Fruit fly (Drosophila melanogaster) Kc167 (cell line): ENCODE measurements around the gene CG9986.

ENCODE experiments used
- Myc ChIP-seq: fragments of >200 bp; optimal IDR thresholded peaks from 2 replicates; lab custom pipeline; 2017; ENCODE audit warnings: missing external identifiers
- Sin3A ChIP-seq: fragments of >200 bp; optimal IDR thresholded peaks from 2 replicates; lab custom pipeline; 2018; ENCODE audit warnings: missing external identifiers
- h ChIP-seq: fragments of >200 bp; optimal IDR thresholded peaks from 3 replicates; lab custom pipeline; 2018; ENCODE audit warnings: missing external identifiers
- insv ChIP-seq: fragments of >200 bp; optimal IDR thresholded peaks from 3 replicates; lab custom pipeline; 2018; ENCODE audit warnings: missing external identifiers
- psq ChIP-seq: fragments of >200 bp; optimal IDR thresholded peaks from 2 replicates; lab custom pipeline; 2017; ENCODE audit warnings: missing external identifiers
- ttk ChIP-seq: sonication (Bioruptor generic); optimal IDR thresholded peaks from 2 replicates; lab custom pipeline; 2017; ENCODE audit warnings: missing external identifiers

The CG9986 gene

DNA sequence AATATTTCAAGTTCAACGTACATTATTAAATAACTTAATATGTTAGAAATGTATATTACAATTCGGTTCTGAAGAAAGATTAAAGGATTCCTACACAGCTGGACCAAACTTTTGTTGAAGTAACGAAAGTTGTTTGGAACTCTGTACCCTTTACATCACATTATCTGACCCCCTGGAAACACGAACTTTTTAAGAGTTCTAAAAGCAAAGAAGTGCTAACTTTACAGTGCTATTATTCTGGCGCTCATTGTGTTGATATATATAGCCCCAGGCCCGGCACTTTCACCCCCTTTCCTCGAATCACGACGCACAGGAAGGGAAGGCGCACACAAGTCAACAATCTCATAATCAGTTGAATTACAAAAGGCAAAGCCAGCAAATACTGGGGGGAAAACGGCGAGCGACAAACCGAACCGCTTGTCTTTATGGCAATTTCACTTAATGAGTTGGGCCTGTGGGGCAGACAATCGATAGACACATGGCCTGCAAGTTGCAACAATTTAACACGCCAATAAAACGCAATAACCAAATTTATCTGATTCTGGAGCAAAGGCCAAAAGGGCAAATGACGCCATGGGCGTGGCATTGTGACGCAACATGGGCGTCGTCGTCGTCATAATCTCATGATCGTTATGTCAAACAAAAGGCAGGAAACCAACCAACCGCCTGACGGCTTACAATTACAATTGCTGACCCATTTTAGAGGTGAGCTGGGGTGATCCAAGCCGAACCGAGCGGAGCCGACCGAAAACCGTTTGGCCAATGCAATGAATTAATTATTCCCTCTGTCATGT is 23.5 kb downstream of the CG9986 start:
- no peak for TF ChIP-seq Myc (lab: Kevin White, UChicago)
- TF ChIP-seq h = no peak
- no peak for TF ChIP-seq ttk (lab: Kevin White, UChicago)
- TF ChIP-seq Sin3A (lab: Kevin White, UChicago) = no peak
- no peak for TF ChIP-seq insv
- no peak for TF ChIP-seq psq (lab: Kevin White, UChicago)

DNA sequence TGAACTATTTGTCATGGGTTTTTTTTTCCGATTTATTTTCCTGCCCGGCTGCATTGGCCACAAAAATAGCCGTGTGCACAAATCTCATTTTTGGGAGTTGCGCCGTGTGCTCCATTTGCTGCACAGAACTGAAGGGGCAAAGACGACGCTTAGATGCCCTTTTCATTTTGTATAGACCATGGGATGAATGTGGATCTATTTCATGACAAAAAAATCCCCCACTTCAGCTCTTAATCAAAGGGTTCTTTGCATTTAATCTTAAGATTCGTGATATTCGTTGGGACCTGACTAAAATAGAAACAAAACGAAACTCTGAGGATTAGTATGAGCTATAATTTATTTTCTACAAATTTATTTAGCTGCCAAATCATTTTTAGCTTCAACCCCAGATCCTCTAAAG is 24.2 kb downstream of the CG9986 start:
- no peak for TF ChIP-seq h
- no peak for TF ChIP-seq Sin3A (lab: Kevin White, UChicago)
- no peak for TF ChIP-seq psq (lab: Kevin White, UChicago)
- TF ChIP-seq Myc (lab: Kevin White, UChicago) = no peak
- no peak for TF ChIP-seq insv
- no peak for TF ChIP-seq ttk (lab: Kevin White, UChicago)

DNA sequence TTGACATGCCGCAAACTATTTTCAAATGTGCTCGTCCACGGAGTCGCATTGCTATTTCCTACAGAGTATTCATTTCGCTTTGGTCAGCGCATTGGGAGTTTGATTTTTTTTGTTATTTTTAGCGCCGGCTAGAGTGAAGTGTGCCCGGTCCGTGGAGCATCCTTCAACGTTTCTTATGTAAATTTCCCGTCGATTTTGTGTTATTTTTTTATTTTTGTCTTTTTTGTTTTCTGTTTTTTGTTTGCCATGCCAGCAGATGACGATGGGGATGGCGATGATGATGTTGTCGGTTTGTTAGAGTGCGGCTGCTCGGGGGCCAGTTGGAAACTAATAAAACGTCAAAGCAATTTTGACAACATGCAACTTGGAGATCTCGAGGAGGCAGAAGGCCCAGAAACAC is 25.0 kb downstream of the CG9986 start:
- TF ChIP-seq insv = no peak
- no peak for TF ChIP-seq Sin3A (lab: Kevin White, UChicago)
- no peak for TF ChIP-seq Myc (lab: Kevin White, UChicago)
- TF ChIP-seq psq (lab: Kevin White, UChicago) = no peak
- no peak for TF ChIP-seq h
- no peak for TF ChIP-seq ttk (lab: Kevin White, UChicago)

DNA sequence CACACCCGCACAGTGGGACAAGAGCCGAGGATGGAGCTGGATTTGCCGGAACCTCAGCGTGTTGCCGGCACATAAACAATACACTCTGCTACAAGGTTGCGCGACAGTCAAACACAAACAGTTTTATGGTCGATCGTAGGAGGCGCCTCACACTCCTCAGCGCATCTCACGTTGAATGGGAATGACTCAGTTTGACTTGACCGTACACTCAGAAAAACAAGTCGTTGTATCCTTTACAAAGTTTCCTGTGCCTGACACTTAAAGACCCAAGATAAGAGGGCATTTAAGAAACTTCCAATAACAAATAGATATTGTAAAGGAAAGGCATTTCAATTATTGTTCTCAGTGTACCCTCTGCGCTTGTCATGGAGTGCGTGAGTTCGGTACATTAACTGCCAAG is 25.9 kb downstream of the CG9986 start:
- TF ChIP-seq Sin3A (lab: Kevin White, UChicago) (no peak), psq (lab: Kevin White, UChicago) (no peak), Myc (lab: Kevin White, UChicago) (no peak), h (no peak), ttk (lab: Kevin White, UChicago) (no peak), insv (no peak)

DNA sequence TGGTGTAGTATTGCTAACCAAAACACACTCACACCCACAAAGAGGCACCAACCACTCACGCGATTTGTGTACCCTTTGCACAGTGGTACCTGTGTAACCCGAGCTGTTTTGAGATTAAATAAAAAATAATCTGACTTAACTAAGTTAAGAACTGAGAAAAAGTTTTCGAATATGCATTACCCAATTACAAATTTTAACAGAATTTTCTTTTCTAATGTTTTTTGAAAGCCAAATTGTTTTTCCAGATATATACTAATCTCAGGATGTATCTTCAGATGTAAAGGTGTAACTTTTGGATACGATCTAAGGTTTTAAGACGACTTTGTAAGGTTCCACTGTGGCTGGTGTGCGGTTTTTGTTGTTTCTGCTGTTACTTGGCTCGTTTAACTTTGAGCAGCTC is 27.9 kb downstream of the CG9986 start:
- TF ChIP-seq h = no peak
- TF ChIP-seq Sin3A (lab: Kevin White, UChicago) = no peak

DNA sequence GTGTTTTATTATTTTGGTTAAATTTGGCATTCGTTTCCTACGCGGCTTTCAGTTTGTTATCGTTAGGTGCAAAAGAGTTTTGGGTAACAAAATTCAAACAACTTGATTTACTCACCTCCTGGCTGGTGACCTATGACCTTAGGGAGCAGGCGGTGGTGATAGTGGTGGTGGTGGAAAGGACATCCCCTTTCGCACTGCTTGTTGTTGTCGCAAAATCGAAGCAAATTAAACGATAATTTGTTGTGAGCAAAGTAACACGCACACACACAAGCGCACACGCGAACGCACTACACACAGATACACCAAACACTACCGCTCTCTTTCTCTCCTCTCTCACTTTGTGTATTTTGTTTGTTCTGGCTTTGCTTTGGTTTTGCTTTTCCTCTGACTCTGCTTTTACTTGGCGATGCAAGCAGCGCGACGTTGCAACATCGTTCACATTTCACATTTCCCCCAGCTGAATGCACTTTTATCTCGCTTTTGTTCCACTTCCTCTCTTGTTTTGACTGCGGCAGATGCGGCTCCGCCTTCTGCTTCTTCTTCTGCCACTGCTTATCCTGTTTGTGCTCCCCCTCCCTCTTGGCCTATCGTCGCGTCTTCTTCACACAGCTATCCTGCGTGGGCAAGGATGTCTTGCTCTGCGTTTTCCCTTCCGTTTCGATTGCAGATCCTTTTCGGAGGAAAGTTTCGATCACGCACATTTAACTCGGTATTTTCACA is 28.5 kb downstream of the CG9986 start:
- no peak for TF ChIP-seq psq (lab: Kevin White, UChicago)
- TF ChIP-seq ttk (lab: Kevin White, UChicago) = no peak

DNA sequence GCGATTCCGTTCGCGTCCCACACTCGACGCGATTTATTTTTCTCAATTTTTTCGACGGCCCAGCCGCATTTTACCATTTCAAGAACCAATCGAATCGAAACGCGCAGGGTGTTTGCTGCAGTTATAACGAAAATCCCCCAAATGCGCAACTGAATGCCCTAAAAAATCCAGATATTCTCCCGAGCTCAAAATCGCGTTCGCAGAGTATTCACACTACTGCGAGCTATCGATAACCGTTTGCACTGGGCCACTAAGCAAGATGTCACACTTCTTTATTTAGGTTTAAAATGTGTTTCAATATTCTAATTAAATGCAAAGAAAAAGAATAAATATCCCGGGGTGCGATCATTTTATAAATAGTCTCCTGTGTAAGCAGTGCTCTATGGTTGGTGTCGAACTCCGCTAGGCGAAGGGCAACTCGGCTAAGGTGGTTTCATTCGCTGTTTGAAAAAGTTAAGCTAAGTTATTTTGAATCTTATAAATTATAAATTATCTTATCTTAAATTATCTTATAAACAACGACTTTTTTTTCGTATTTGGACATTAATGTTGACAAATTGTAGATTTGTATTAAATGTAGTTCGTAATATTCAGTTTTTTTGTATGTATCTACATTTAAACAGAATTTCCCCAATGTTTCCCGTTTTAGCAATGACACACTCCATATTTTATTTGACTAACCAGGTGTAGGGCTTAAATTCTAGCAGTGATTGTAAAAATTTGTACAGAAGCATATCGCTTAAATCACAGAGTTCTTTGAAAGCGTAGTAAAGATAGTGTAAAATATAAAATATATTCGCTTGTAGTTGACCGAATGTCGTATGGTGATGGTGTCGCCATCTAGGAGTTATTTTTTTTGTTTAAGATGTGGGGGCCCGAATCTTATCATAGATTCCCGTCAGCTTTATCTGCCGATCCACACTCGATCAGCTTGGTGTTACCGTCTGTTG is 29.4 kb downstream of the CG9986 start, which contains the start of gene CG10011:
Gene CG10011 (minus strand): TSS at position 119 of the 950 bp plus-strand sequence.
- TF ChIP-seq ttk (lab: Kevin White, UChicago) (no peak), insv (no peak), Sin3A (lab: Kevin White, UChicago) (no peak), h (no peak), psq (lab: Kevin White, UChicago) (no peak)

DNA sequence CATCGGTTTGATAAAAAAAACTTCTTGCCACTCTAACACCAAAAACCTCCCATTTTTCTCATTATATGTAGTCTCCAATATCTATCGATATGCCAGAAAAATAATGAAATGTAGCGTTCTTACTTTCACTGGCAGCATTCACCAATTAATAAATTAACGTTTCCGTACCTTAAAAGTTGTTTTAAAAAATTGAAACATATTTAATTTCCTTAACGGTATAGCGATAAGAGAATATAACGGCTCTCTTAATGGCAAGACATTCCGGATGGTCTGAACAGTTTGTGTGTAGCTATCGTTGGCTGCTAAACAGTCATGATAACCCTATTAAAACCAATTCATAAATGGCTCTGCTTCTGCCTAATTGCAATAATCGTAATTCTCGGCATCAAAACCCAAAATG is 30.2 kb downstream of the CG9986 start, which contains the start of gene CG9988:
Gene CG9988 (plus strand): TSS at position 301 of the 400 bp plus-strand sequence.
- TF ChIP-seq insv (no peak), psq (lab: Kevin White, UChicago) (no peak), Sin3A (lab: Kevin White, UChicago) (no peak), ttk (lab: Kevin White, UChicago) (no peak), Myc (lab: Kevin White, UChicago) (no peak), h (no peak)

DNA sequence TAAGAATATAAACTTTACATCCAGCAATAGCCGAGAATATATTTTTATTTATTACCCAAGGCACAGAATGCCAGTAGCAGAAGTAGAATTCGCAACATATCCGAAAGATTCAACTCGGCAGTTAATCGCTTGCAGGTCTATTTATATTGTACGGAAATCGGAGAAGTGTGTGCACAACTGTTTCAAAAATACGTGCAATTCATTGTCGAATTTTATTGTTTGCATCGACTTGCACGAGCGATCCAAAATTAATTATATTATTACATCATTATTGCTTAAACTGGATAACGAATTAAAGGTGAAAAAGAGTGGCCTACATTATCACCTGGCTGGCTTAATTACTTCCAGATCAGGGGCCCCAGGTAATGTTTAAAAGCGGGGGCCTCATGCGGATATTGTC is 36.9 kb downstream of the CG9986 start, which contains the start of gene CG14062:
Gene CG14062 (minus strand): TSS at position 101 of the 400 bp plus-strand sequence.
- TF ChIP-seq ttk (lab: Kevin White, UChicago) (no peak), Sin3A (lab: Kevin White, UChicago) (no peak), h (no peak), insv (no peak), psq (lab: Kevin White, UChicago) (no peak), Myc (lab: Kevin White, UChicago) (no peak)

DNA sequence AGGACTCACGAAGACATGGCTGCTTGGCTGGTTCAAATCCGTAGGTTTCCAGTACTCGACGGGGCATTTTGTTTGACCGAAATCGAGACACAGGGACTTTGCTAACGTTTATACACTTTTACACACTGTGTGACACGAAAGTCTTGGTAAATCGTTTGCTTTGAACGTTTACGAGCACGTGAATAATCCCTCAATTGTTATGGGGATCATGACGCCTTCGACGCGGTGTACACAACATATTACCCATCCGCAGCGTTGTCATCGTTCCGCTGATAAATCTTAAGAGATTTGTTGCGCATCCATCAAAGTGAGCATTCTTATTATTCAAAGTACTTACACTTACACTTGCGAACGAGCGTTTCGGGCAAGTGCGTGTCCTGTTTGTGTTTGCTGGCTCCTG is 44.5 kb downstream of the CG9986 start, which contains the start of gene CG31050:
Gene CG31050 (minus strand): TSS at position 101 of the 400 bp plus-strand sequence.
- TF ChIP-seq ttk (lab: Kevin White, UChicago) (no peak), psq (lab: Kevin White, UChicago) (no peak), Sin3A (lab: Kevin White, UChicago) (no peak)

DNA sequence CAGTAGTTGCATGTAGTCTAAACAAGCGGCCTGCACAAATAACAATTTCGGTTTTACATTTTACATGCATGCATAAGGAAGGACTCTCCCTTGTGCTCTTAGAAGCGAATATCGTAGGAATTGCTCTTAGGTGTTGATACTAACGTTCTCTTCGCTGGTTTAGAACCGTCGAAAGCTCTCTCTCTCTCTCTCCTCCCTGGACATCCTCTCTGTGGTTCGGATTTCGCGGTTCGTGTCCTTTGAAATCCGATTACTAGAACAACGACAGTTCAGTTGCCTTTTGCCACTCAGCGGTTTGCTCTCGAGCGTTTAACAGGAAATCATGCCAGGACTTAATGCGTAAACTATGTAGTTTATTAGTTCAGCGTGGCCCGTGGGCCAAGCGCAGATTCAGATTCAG is 48.7 kb downstream of the CG9986 start:
- TF ChIP-seq Myc (lab: Kevin White, UChicago) (no peak), Sin3A (lab: Kevin White, UChicago) (no peak), insv (no peak), psq (lab: Kevin White, UChicago) (no peak), h (no peak), ttk (lab: Kevin White, UChicago) (no peak)
